Worm (Caenorhabditis elegans): ENCODE data around the gene mltn-9.

ce11 chrII:14569322-14569721 is 46.5 kb upstream of the mltn-9 start:
- no peak for TF ChIP-seq sea-1 (GFP tag; conservative IDR thresholded peaks at IDR 0.05)
- no peak for TF ChIP-seq hmbx-1 (tag; optimal IDR thresholded peaks at IDR 0.05)
- no peak for TF ChIP-seq ama-1 (optimal IDR thresholded peaks at IDR 0.05)
- TF ChIP-seq hmg-4 (GFP tag; optimal IDR thresholded peaks at IDR 0.05), result peak; percentile 26
- no peak for TF ChIP-seq scrt-1 (GFP tag; IDR thresholded peaks at IDR 0.05)
- TF ChIP-seq ets-7 (tag; optimal IDR thresholded peaks at IDR 0.05), result no peak
- no peak for TF ChIP-seq ceh-13 (GFP tag; optimal IDR thresholded peaks at IDR 0.05)
- TF ChIP-seq flt-1 (GFP tag; IDR thresholded peaks at IDR 0.05), result no peak
